Fruit fly (Drosophila melanogaster): Measurements from ENCODE around the gene CG17147.

The CG17147 gene

dm6 chr3L:20221412-20221864 lies 2.3 kb upstream of the CG17147 start, which contains the start of gene CG17145 (continued):
- TF ChIP-seq CG15269 (tag; optimal IDR thresholded peaks at IDR 0.05) (peak; percentile 55), Ptx1 (GFP tag; IDR thresholded peaks at IDR 0.05) (0 out of 2 replicates have a peak, but pooled peaks have one; percentile 13), phol (tag; optimal IDR thresholded peaks at IDR 0.05) (no peak), tgo (GFP tag; IDR thresholded peaks at IDR 0.05) (no peak), Adf1 (GFP tag; IDR thresholded peaks at IDR 0.05) (no peak), cwo (GFP tag; optimal IDR thresholded peaks at IDR 0.05) (peak; percentile 56), Jarid2 (GFP tag; optimal IDR thresholded peaks at IDR 0.05) (no peak), Xrp1 (GFP tag; IDR thresholded peaks at IDR 0.05) (no peak), CG8924 (tag; optimal IDR thresholded peaks at IDR 0.05) (peak; percentile 30), Trl (optimal IDR thresholded peaks at IDR 0.05) (no peak), Trl (GFP tag; optimal IDR thresholded peaks at IDR 0.05) (no peak), CG10321 (GFP tag; IDR thresholded peaks at IDR 0.05) (no peak), croc (GFP tag; conservative IDR thresholded peaks at IDR 0.05) (no peak), cas (GFP tag; IDR thresholded peaks at IDR 0.05) (no peak), Dfd (GFP tag; optimal IDR thresholded peaks at IDR 0.05) (no peak), lilli (GFP tag; optimal IDR thresholded peaks at IDR 0.05) (peak; percentile 22), Nf-YA (GFP tag; IDR thresholded peaks at IDR 0.05) (no peak), CG32532 (GFP tag; IDR thresholded peaks at IDR 0.05) (0 out of 2 replicates have a peak, but pooled peaks have one; percentile 16), MESR4 (GFP tag; optimal IDR thresholded peaks at IDR 0.05) (no peak), CG14860 (GFP tag; IDR thresholded peaks at IDR 0.05; ENCODE audit: partially characterized antibody) (no peak), Fer3 (tag; optimal IDR thresholded peaks at IDR 0.05) (peak; percentile 19), Dbx (GFP tag; IDR thresholded peaks at IDR 0.05) (no peak), sqz (GFP tag; optimal IDR thresholded peaks at IDR 0.05) (no peak), Rfx (GFP tag; IDR thresholded peaks at IDR 0.05) (0 out of 2 replicates have a peak, but pooled peaks have one; percentile 28), sens-2 (GFP tag; IDR thresholded peaks at IDR 0.05) (no peak), CG17328 (GFP tag; IDR thresholded peaks at IDR 0.05) (no peak), Opbp (GFP tag; IDR thresholded peaks at IDR 0.05; ENCODE audit: partially characterized antibody) (no peak), pzg (GFP tag; optimal IDR thresholded peaks at IDR 0.05) (no peak), CG11456 (GFP tag; IDR thresholded peaks at IDR 0.05) (no peak), lmd (GFP tag; IDR thresholded peaks at IDR 0.05) (peak; percentile 5; the same call in 1 of the 2 replicates), Poxn (GFP tag; IDR thresholded peaks at IDR 0.05) (no peak), otp (GFP tag; IDR thresholded peaks at IDR 0.05) (no peak), CG11695 (GFP tag; IDR thresholded peaks at IDR 0.05) (0 out of 3 replicates have a peak, but pooled peaks have one; percentile 11), CG14965 (GFP tag; optimal IDR thresholded peaks at IDR 0.05; ENCODE audit: borderline replicate concordance) (no peak), Antp (GFP tag; optimal IDR thresholded peaks at IDR 0.05) (no peak), CrebB (tag; optimal IDR thresholded peaks at IDR 0.05) (no peak), pb (GFP tag; optimal IDR thresholded peaks at IDR 0.05) (no peak), CG13424 (tag; optimal IDR thresholded peaks at IDR 0.05) (peak; percentile 42), CG2202 (tag; optimal IDR thresholded peaks at IDR 0.05) (no peak), insv (GFP tag; optimal IDR thresholded peaks at IDR 0.05) (no peak), D19B (GFP tag; optimal IDR thresholded peaks at IDR 0.05) (peak; percentile 96), HLH3B (GFP tag; IDR thresholded peaks at IDR 0.05) (no peak), sug (tag; optimal IDR thresholded peaks at IDR 0.05) (peak; percentile 46), CG3838 (GFP tag; optimal IDR thresholded peaks at IDR 0.05) (no peak), bbx (GFP tag; IDR thresholded peaks at IDR 0.05; ENCODE audit: partially characterized antibody) (no peak), CG30020 (tag; optimal IDR thresholded peaks at IDR 0.05) (no peak), GATAe (GFP tag; conservative IDR thresholded peaks at IDR 0.05) (peak; percentile 45; the same call in 1 of the 2 replicates), Blimp-1 (GFP tag; optimal IDR thresholded peaks at IDR 0.05) (no peak), ham (GFP tag; IDR thresholded peaks at IDR 0.05) (no peak), tx (GFP tag; optimal IDR thresholded peaks at IDR 0.05) (no peak), bab2 (GFP tag; optimal IDR thresholded peaks at IDR 0.05) (no peak), yki (optimal IDR thresholded peaks at IDR 0.05) (no peak)

Measured in whole organism, embryonic.